Worm (Caenorhabditis elegans): ENCODE results near the gene Y59H11AR.3.

Y59H11AR.3 gene

ce11 chrIV:8587057-8587456, 8.2 kb downstream of the Y59H11AR.3 start (continued):
- TF ChIP-seq swsn-7 (tag; optimal IDR thresholded peaks at IDR 0.05) (peak; percentile 38), hlh-17 (GFP tag; optimal IDR thresholded peaks at IDR 0.05; ENCODE audit: borderline replicate concordance) (no peak), mab-9 (GFP tag; IDR thresholded peaks at IDR 0.05) (no peak), F16B12.6 (tag; optimal IDR thresholded peaks at IDR 0.05) (no peak), lsy-2 (tag; optimal IDR thresholded peaks at IDR 0.05) (peak in 1 of 2 experiments; percentile 58), fos-1 (tag; optimal IDR thresholded peaks at IDR 0.05) (peak; percentile 4), elt-3 (tag; optimal IDR thresholded peaks at IDR 0.05) (no peak), pqm-1 (tag; optimal IDR thresholded peaks at IDR 0.05) (no peak), lin-35 (GFP tag; optimal IDR thresholded peaks at IDR 0.05) (peak; percentile 23 to 40), ztf-4 (tag; optimal IDR thresholded peaks at IDR 0.05) (peak; percentile 28), nhr-76 (tag; optimal IDR thresholded peaks at IDR 0.05) (no peak), nhr-12 (tag; optimal IDR thresholded peaks at IDR 0.05) (no peak), efl-1 (optimal IDR thresholded peaks at IDR 0.05) (peak; percentile 55 to 59), efl-1 (GFP tag; optimal IDR thresholded peaks at IDR 0.05 in 1 of 2) (peak in 1 of 2 experiments; percentile 31), nhr-90 (tag; optimal IDR thresholded peaks at IDR 0.05; ENCODE audit: poor library complexity) (no peak), zag-1 (tag; optimal IDR thresholded peaks at IDR 0.05) (no peak), sox-4 (tag; optimal IDR thresholded peaks at IDR 0.05) (no peak)

- TF ChIP-seq efl-1 (optimal IDR thresholded peaks at IDR 0.05) (no peak), efl-1 (GFP tag; optimal IDR thresholded peaks at IDR 0.05 in 1 of 2) (peak in 1 of 2 experiments; percentile 86), irx-1 (tag; optimal IDR thresholded peaks at IDR 0.05) (no peak), nhr-85 (tag) (no peak), lir-3 (tag; optimal IDR thresholded peaks at IDR 0.05; ENCODE audit: poor library complexity) (no peak), nhr-20 (tag; optimal IDR thresholded peaks at IDR 0.05) (peak; percentile 32), tlp-1 (tag; optimal IDR thresholded peaks at IDR 0.05) (no peak), egl-13 (tag; optimal IDR thresholded peaks at IDR 0.05) (no peak), C34B4.2 (tag; optimal IDR thresholded peaks at IDR 0.05) (no peak), nhr-28 (tag; optimal IDR thresholded peaks at IDR 0.05) (no peak), lsy-2 (tag; optimal IDR thresholded peaks at IDR 0.05) (peak in 1 of 2 experiments; percentile 13), swsn-7 (tag; optimal IDR thresholded peaks at IDR 0.05) (no peak), xbp-1 (tag; optimal IDR thresholded peaks at IDR 0.05) (no peak), hpl-2 (GFP tag; optimal IDR thresholded peaks at IDR 0.05) (peak; percentile 6), ama-1 (optimal IDR thresholded peaks at IDR 0.05) (peak; percentile 34), lin-14 (GFP tag; optimal IDR thresholded peaks at IDR 0.05) (peak; percentile 12), nhr-71 (tag; optimal IDR thresholded peaks at IDR 0.05) (peak; percentile 41), unc-62 (GFP tag; optimal IDR thresholded peaks at IDR 0.05) (no peak), pax-3 (tag; optimal IDR thresholded peaks at IDR 0.05) (no peak), lin-35 (GFP tag; optimal IDR thresholded peaks at IDR 0.05) (peak in 1 of 2 experiments; percentile 56), nhr-90 (tag; optimal IDR thresholded peaks at IDR 0.05; ENCODE audit: poor library complexity) (peak; percentile 15), elt-2 (tag; optimal IDR thresholded peaks at IDR 0.05) (peak; percentile 97)
Measured at ce11 chrIV:8585076-8586033, 9.9 kb downstream of the Y59H11AR.3 start, which contains the start of gene catp-7. TSS of gene catp-7 (plus strand) at chrIV:8585983.

- TF ChIP-seq C34B4.2 (tag; optimal IDR thresholded peaks at IDR 0.05) (no peak), ama-1 (optimal IDR thresholded peaks at IDR 0.05) (no peak), ceh-82 (tag; optimal IDR thresholded peaks at IDR 0.05) (no peak), C04F5.9 (tag; optimal IDR thresholded peaks at IDR 0.05) (no peak), swsn-7 (tag; optimal IDR thresholded peaks at IDR 0.05) (no peak), hlh-17 (GFP tag; optimal IDR thresholded peaks at IDR 0.05; ENCODE audit: borderline replicate concordance) (no peak), mef-2 (tag; optimal IDR thresholded peaks at IDR 0.05) (no peak), mab-9 (GFP tag; IDR thresholded peaks at IDR 0.05) (no peak), ztf-4 (tag; optimal IDR thresholded peaks at IDR 0.05) (no peak), lir-3 (tag; optimal IDR thresholded peaks at IDR 0.05; ENCODE audit: poor library complexity) (no peak), unc-86 (tag; optimal IDR thresholded peaks at IDR 0.05) (no peak), nhr-77 (tag; optimal IDR thresholded peaks at IDR 0.05) (no peak), isw-1 (GFP tag; IDR thresholded peaks at IDR 0.05) (no peak), elt-2 (tag; optimal IDR thresholded peaks at IDR 0.05) (no peak), nhr-71 (tag; optimal IDR thresholded peaks at IDR 0.05) (no peak)
Measured at ce11 chrIV:8571138-8571537, 24.1 kb downstream of the Y59H11AR.3 start, which contains the start of gene Y59H11AM.1. TSS of gene Y59H11AM.1 (plus strand) at chrIV:8571438.
